Worm (Caenorhabditis elegans) whole organism, young adult: Measurements from ENCODE around the gene Y38C1AA.1.

ENCODE experiments used
- B0336.3 ChIP-seq: fragments of 200-800 bp; sonication (Bioruptor generic); IDR thresholded peaks from 2 replicates; pipeline ENCODE4 v1.3.6; 2022; ENCODE audit warnings: missing genetic modification characterization, missing compliant biosample characterization
- T07F8.4 ChIP-seq: sonication (generic microtip); optimal IDR thresholded peaks from 2 replicates; lab custom pipeline; 2016; ENCODE audit warnings: mild to moderate bottlenecking, missing genetic modification characterization, moderate library complexity, missing compliant biosample characterization
- ceh-79 ChIP-seq: sonication (generic microtip); optimal IDR thresholded peaks from 2 replicates; lab custom pipeline; 2017; ENCODE audit warnings: mild to moderate bottlenecking, missing genetic modification characterization, missing compliant biosample characterization
- chd-7 ChIP-seq: sonication (generic microtip); optimal IDR thresholded peaks from 2 replicates; lab custom pipeline; 2016; ENCODE audit warnings: mild to moderate bottlenecking, missing genetic modification characterization, moderate library complexity, missing compliant biosample characterization
- die-1 ChIP-seq: sonication (generic microtip); optimal IDR thresholded peaks from 2 replicates; lab custom pipeline; 2016; ENCODE audit warnings: missing genotype, mild to moderate bottlenecking, missing genetic modification characterization, missing compliant biosample characterization
- let-526 ChIP-seq: fragments of 200-800 bp; sonication (Bioruptor generic); IDR thresholded peaks from 2 replicates; pipeline ENCODE4 v1.3.6; 2022; ENCODE audit warnings: missing genetic modification reagents, missing genetic modification characterization, missing compliant biosample characterization
- mel-28 ChIP-seq: sonication (generic microtip); optimal IDR thresholded peaks from 2 replicates; lab custom pipeline; 2016; ENCODE audit warnings: borderline replicate concordance, mild to moderate bottlenecking, missing genetic modification characterization, missing compliant biosample characterization
- nfyb-1 ChIP-seq: fragments of 200-800 bp; sonication (Bioruptor generic); IDR thresholded peaks from 2 replicates; pipeline ENCODE4 v1.3.6; 2022; ENCODE audit warnings: missing genetic modification reagents, missing genetic modification characterization, missing compliant biosample characterization
- nhr-27 ChIP-seq: fragments of 200-800 bp; sonication (Bioruptor generic); optimal IDR thresholded peaks from 2 replicates; lab custom pipeline; 2018; ENCODE audit warnings: mild to moderate bottlenecking, missing genetic modification characterization, moderate library complexity, missing compliant biosample characterization
- sea-2 ChIP-seq: fragments of 200-800 bp; sonication (Bioruptor generic); IDR thresholded peaks from 2 replicates; pipeline ENCODE4 v1.3.6; 2022; ENCODE audit warnings: missing genetic modification characterization, missing compliant biosample characterization
- ztf-26 ChIP-seq: sonication (generic microtip); optimal IDR thresholded peaks from 2 replicates; lab custom pipeline; 2017; ENCODE audit warnings: missing genetic modification characterization, missing compliant biosample characterization

- TF ChIP-seq nfyb-1 (GFP tag; lab: Robert Waterston, UW) (no peak), mel-28 (tag; lab: Kevin White, UChicago) (no peak), B0336.3 (GFP tag; lab: Robert Waterston, UW) (no peak), ztf-26 (tag; lab: Kevin White, UChicago) (no peak), sea-2 (GFP tag; lab: Robert Waterston, UW) (no peak), T07F8.4 (no peak), chd-7 (tag; lab: Kevin White, UChicago) (no peak), die-1 (tag; lab: Kevin White, UChicago) (no peak), let-526 (no peak), ceh-79 (tag; lab: Kevin White, UChicago) (no peak), nhr-27 (tag; lab: Kevin White, UChicago) (no peak)
Measured at ce11 chrIV:179700-180099, 28.3 kb upstream of the Y38C1AA.1 start.
